Fruit fly (Drosophila melanogaster): ENCODE measurements around the gene CG4133.
A peak's percentile ranks its signal among the peaks of the same experiment; 100 is the strongest.

The CG4133 gene

DNA sequence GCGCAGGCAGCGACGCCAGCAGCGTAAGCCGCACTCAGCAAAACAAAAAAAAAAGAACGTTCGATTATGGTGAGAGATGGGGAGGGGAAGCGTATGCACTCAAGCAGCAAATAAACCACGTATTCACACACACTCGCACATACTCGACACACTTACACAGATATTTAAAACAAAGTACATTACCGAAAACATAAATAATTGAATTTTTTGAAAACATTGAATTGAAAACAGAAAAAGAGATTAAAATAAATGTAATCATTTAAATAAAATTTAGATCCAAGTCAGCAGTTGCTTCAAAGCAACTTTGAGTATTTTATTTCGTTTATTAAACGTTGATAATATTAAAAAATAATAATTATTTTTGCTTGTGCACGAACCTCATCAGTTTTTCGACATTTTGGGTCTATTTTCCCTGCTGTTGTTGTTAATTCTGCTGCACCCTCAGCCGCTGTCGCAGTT, 15.7 kb downstream of the CG4133 start:
- TF ChIP-seq CG4496 (GFP tag; IDR thresholded peaks at IDR 0.05) (peak; percentile 76), CG17806 (tag; optimal IDR thresholded peaks at IDR 0.05) (peak; percentile 55), Pif1A (GFP tag; optimal IDR thresholded peaks at IDR 0.05) (no peak), CG15710 (tag; optimal IDR thresholded peaks at IDR 0.05) (peak; percentile 75), fd96Ca (GFP tag; IDR thresholded peaks at IDR 0.05) (peak; percentile 27; the same call in 1 of the 3 replicates), CG12605 (GFP tag; IDR thresholded peaks at IDR 0.05) (peak; percentile 80), CG8301 (tag; optimal IDR thresholded peaks at IDR 0.05) (peak; percentile 41), CG34367 (tag; optimal IDR thresholded peaks at IDR 0.05) (peak; percentile 6), Ets98B (GFP tag; IDR thresholded peaks at IDR 0.05) (peak; percentile 72; the same call in 1 of the 2 replicates), Pif1B (GFP tag; optimal IDR thresholded peaks at IDR 0.05) (peak; percentile 61), CG8159 (tag; optimal IDR thresholded peaks at IDR 0.05) (peak; percentile 67), Snoo (tag; optimal IDR thresholded peaks at IDR 0.05) (peak; percentile 51), CG32121 (GFP tag; IDR thresholded peaks at IDR 0.05) (no peak), CG9948 (tag; optimal IDR thresholded peaks at IDR 0.05) (peak; percentile 43), EcR (GFP tag; optimal IDR thresholded peaks at IDR 0.05) (no peak), CG14655 (GFP tag; optimal IDR thresholded peaks at IDR 0.05) (peak; percentile 68), CG10348 (GFP tag; IDR thresholded peaks at IDR 0.05) (no peak), D1 (tag; optimal IDR thresholded peaks at IDR 0.05) (no peak), gl (tag; optimal IDR thresholded peaks at IDR 0.05) (peak; percentile 37), rn (GFP tag; IDR thresholded peaks at IDR 0.05) (no peak), CG13204 (GFP tag; optimal IDR thresholded peaks at IDR 0.05) (peak; percentile 56)

dm6 chr2L:472073-472590, 16.8 kb downstream of the CG4133 start, which contains the start of gene CG4297:
CG4297 (minus strand) TSS chr2L:472200.
- TF ChIP-seq CG15710 (tag; optimal IDR thresholded peaks at IDR 0.05) (peak; percentile 71), CG17806 (tag; optimal IDR thresholded peaks at IDR 0.05) (peak; percentile 76), CG4496 (GFP tag; IDR thresholded peaks at IDR 0.05) (no peak), rn (GFP tag; IDR thresholded peaks at IDR 0.05) (no peak), CG14655 (GFP tag; optimal IDR thresholded peaks at IDR 0.05) (peak; percentile 85), gl (tag; optimal IDR thresholded peaks at IDR 0.05) (peak; percentile 69), CG8301 (tag; optimal IDR thresholded peaks at IDR 0.05) (peak; percentile 85), CG32121 (GFP tag; IDR thresholded peaks at IDR 0.05) (no peak), Pif1B (GFP tag; optimal IDR thresholded peaks at IDR 0.05) (peak; percentile 77), CG13204 (GFP tag; optimal IDR thresholded peaks at IDR 0.05) (peak; percentile 67), CG12605 (GFP tag; IDR thresholded peaks at IDR 0.05) (no peak), D1 (tag; optimal IDR thresholded peaks at IDR 0.05) (no peak), CG34367 (tag; optimal IDR thresholded peaks at IDR 0.05) (peak; percentile 70), EcR (GFP tag; optimal IDR thresholded peaks at IDR 0.05) (no peak), CG9948 (tag; optimal IDR thresholded peaks at IDR 0.05) (peak; percentile 70), CG10348 (GFP tag; IDR thresholded peaks at IDR 0.05) (no peak), Pif1A (GFP tag; optimal IDR thresholded peaks at IDR 0.05) (peak; percentile 87), Snoo (tag; optimal IDR thresholded peaks at IDR 0.05) (peak; percentile 81), fd96Ca (GFP tag; IDR thresholded peaks at IDR 0.05) (no peak), CG8159 (tag; optimal IDR thresholded peaks at IDR 0.05) (peak; percentile 84), Ets98B (GFP tag; IDR thresholded peaks at IDR 0.05) (no peak)

dm6 chr2L:472829-473228, 17.5 kb downstream of the CG4133 start, which contains the start of gene MED15:
MED15 (plus strand) TSS chr2L:473013.
- TF ChIP-seq CG8159 (tag; optimal IDR thresholded peaks at IDR 0.05) (no peak), CG34367 (tag; optimal IDR thresholded peaks at IDR 0.05) (no peak), CG10348 (GFP tag; IDR thresholded peaks at IDR 0.05) (no peak), fd96Ca (GFP tag; IDR thresholded peaks at IDR 0.05) (no peak)

DNA sequence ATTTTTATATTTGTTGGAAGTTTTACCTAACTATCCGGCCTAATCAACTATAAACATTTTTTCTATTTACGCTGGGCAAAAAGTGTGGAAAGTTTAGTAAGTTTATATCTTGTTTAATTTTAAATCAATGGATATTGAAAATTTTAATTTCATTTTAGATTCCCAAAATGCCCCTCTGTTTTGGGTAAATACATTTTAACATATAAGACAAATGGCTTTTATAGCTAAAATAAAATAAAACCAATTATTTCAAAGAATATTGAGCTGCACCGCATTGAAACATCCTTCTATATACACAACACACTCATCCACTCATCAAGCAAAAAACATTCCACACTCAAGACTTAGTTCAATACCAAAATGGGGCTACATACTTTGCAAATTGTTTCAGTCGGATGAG, 20.6 kb downstream of the CG4133 start, which contains the start of gene ush:
ush (plus strand) TSS at position 301 of the 400 bp plus-strand sequence.
- TF ChIP-seq Snoo (tag; optimal IDR thresholded peaks at IDR 0.05) (no peak), CG10348 (GFP tag; IDR thresholded peaks at IDR 0.05) (no peak), fd96Ca (GFP tag; IDR thresholded peaks at IDR 0.05) (no peak), CG9948 (tag; optimal IDR thresholded peaks at IDR 0.05) (no peak), EcR (GFP tag; optimal IDR thresholded peaks at IDR 0.05) (no peak), Pif1A (GFP tag; optimal IDR thresholded peaks at IDR 0.05) (no peak), CG17806 (tag; optimal IDR thresholded peaks at IDR 0.05) (no peak), CG4496 (GFP tag; IDR thresholded peaks at IDR 0.05) (no peak), Pif1B (GFP tag; optimal IDR thresholded peaks at IDR 0.05) (no peak), CG34367 (tag; optimal IDR thresholded peaks at IDR 0.05) (no peak), CG32121 (GFP tag; IDR thresholded peaks at IDR 0.05) (no peak), CG14655 (GFP tag; optimal IDR thresholded peaks at IDR 0.05) (no peak), D1 (tag; optimal IDR thresholded peaks at IDR 0.05) (no peak), CG8159 (tag; optimal IDR thresholded peaks at IDR 0.05) (no peak), CG15710 (tag; optimal IDR thresholded peaks at IDR 0.05) (no peak), rn (GFP tag; IDR thresholded peaks at IDR 0.05) (no peak), CG12605 (GFP tag; IDR thresholded peaks at IDR 0.05) (no peak), gl (tag; optimal IDR thresholded peaks at IDR 0.05) (no peak), Ets98B (GFP tag; IDR thresholded peaks at IDR 0.05) (no peak)

dm6 chr2L:478173-478572, 22.8 kb downstream of the CG4133 start:
- TF ChIP-seq CG8159 (tag; optimal IDR thresholded peaks at IDR 0.05) (no peak), EcR (GFP tag; optimal IDR thresholded peaks at IDR 0.05) (peak; percentile 84), Pif1A (GFP tag; optimal IDR thresholded peaks at IDR 0.05) (no peak)

Measured in whole organism, pupa.